Fruit fly (Drosophila melanogaster) whole organism, embryonic: ENCODE measurements around the gene Spn28B.
A peak's percentile ranks its signal among the peaks of the same experiment; 100 is the strongest.

Source experiments
- Ada2b ChIP-seq: fragments of 200-800 bp; sonication (Bioruptor generic); IDR thresholded peaks from 2 replicates; pipeline ENCODE4 v1.3.6; 2022; ENCODE audit warnings: missing biosample characterization, missing genetic modification characterization
- CG10462 ChIP-seq: fragments of 200-800 bp; sonication (Bioruptor generic); optimal IDR thresholded peaks from 2 replicates; lab custom pipeline; 2016; ENCODE audit warnings: missing biosample characterization, missing genetic modification characterization
- CG11504 ChIP-seq: fragments of 200-800 bp; sonication (Bioruptor generic); optimal IDR thresholded peaks from 3 replicates; lab custom pipeline; 2019; ENCODE audit warnings: missing biosample characterization, mild to moderate bottlenecking, missing genetic modification characterization, moderate library complexity
- CG11696 ChIP-seq: fragments of 200-800 bp; sonication (Bioruptor generic); IDR thresholded peaks from 2 replicates; pipeline ENCODE4 v1.3.6; 2022; ENCODE audit warnings: missing biosample characterization, missing genetic modification characterization
- CG12299 ChIP-seq: fragments of 200-800 bp; sonication (Bioruptor generic); optimal IDR thresholded peaks from 2 replicates; lab custom pipeline; 2018; ENCODE audit warnings: missing biosample characterization, mild to moderate bottlenecking, missing genetic modification characterization
- CG13424 ChIP-seq: fragments of 200-800 bp; sonication (Bioruptor generic); optimal IDR thresholded peaks from 2 replicates; lab custom pipeline; 2019; ENCODE audit warnings: missing biosample characterization, mild to moderate bottlenecking, missing genetic modification characterization, moderate library complexity
- CG17186 ChIP-seq: fragments of 200-800 bp; sonication (Bioruptor generic); optimal IDR thresholded peaks from 3 replicates; lab custom pipeline; 2017; ENCODE audit warnings: missing biosample characterization, missing genetic modification reagents, missing genetic modification characterization
- CG2712 ChIP-seq: fragments of 200-800 bp; optimal IDR thresholded peaks from 3 replicates; lab custom pipeline; 2019; ENCODE audit warnings: missing biosample characterization, mild to moderate bottlenecking, missing genetic modification characterization, moderate library complexity
- CG6272 ChIP-seq: fragments of 200-800 bp; sonication (Bioruptor generic); IDR thresholded peaks from 2 replicates; pipeline ENCODE4 v1.3.6; 2022; ENCODE audit warnings: missing biosample characterization, missing genetic modification characterization
- CG6654 ChIP-seq: fragments of 200-800 bp; sonication (Bioruptor generic); optimal IDR thresholded peaks from 2 replicates; lab custom pipeline; 2017; ENCODE audit warnings: missing biosample characterization, mild to moderate bottlenecking, missing genetic modification characterization
- CG7745 ChIP-seq: fragments of 200-800 bp; sonication (Bioruptor generic); optimal IDR thresholded peaks from 2 replicates; lab custom pipeline; 2018; ENCODE audit warnings: missing biosample characterization, mild to moderate bottlenecking, missing genetic modification characterization, moderate library complexity
- CG7987 ChIP-seq: fragments of 200-800 bp; sonication (Bioruptor generic); optimal IDR thresholded peaks from 2 replicates; lab custom pipeline; 2018; ENCODE audit warnings: missing biosample characterization, mild to moderate bottlenecking, missing genetic modification characterization, moderate library complexity
- D ChIP-seq, 2 experiments: fragments of 200-800 bp in 1 of 2; fragments of >200 bp in 1 of 2; sonication (Bioruptor generic) in 1 of 2; optimal IDR thresholded peaks; 2 replicates in 1 of 2; 3 replicates in 1 of 2; lab custom pipeline; 2017; ENCODE audit warnings: mild to moderate bottlenecking in 1 of 2, missing biosample characterization in 1 of 2, missing genetic modification characterization in 1 of 2, missing genetic modification reagents in 1 of 2
- Doc3 ChIP-seq: fragments of 200-800 bp; sonication (Bioruptor generic); IDR thresholded peaks from 3 replicates; pipeline ENCODE4 v1.3.6; 2022; ENCODE audit warnings: missing biosample characterization, missing genetic modification characterization; ENCODE audit not compliant: partially characterized antibody
- E2f1 ChIP-seq: fragments of 200-800 bp; sonication (Bioruptor generic); IDR thresholded peaks from 2 replicates; pipeline ENCODE4 v1.3.6; 2022; ENCODE audit warnings: missing biosample characterization, missing genetic modification characterization
- Eip74EF ChIP-seq, 2 experiments: fragments of 200-800 bp in 1 of 2; fragments of >200 bp in 1 of 2; sonication (Bioruptor generic) in 1 of 2; optimal IDR thresholded peaks; 2 replicates each; lab custom pipeline; 2017 to 2019; ENCODE audit warnings: missing biosample characterization in 2 of 2, missing genetic modification characterization in 2 of 2, mild to moderate bottlenecking in 1 of 2, moderate library complexity in 1 of 2
- Ets65A ChIP-seq: fragments of 200-800 bp; sonication (Bioruptor generic); peaks from one replicate; lab custom pipeline; 2016; ENCODE audit warnings: missing biosample characterization, missing genetic modification characterization
- Fer2 ChIP-seq: fragments of 200-800 bp; sonication (Bioruptor generic); optimal IDR thresholded peaks from 2 replicates; lab custom pipeline; 2018; ENCODE audit warnings: missing biosample characterization, mild to moderate bottlenecking, missing genetic modification characterization, moderate library complexity
- H2.0 ChIP-seq: fragments of 200-800 bp; sonication (Bioruptor generic); IDR thresholded peaks from 2 replicates; pipeline ENCODE4 v1.3.6; 2022; ENCODE audit warnings: missing biosample characterization, missing genetic modification characterization
- HLHmδ ChIP-seq: fragments of 200-800 bp; sonication (Bioruptor generic); optimal IDR thresholded peaks from 2 replicates; lab custom pipeline; 2018; ENCODE audit warnings: missing biosample characterization, mild to moderate bottlenecking, missing genetic modification characterization, moderate library complexity
- Jarid2 ChIP-seq: fragments of 200-800 bp; sonication (Bioruptor generic); optimal IDR thresholded peaks from 3 replicates; lab custom pipeline; 2017; ENCODE audit warnings: mild to moderate bottlenecking, missing biosample characterization, missing genetic modification reagents, missing genetic modification characterization
- Mad ChIP-seq: fragments of 200-800 bp; sonication (Bioruptor generic); optimal IDR thresholded peaks from 2 replicates; lab custom pipeline; 2016; ENCODE audit warnings: missing biosample characterization, missing genetic modification characterization
- Max ChIP-seq: fragments of 200-800 bp; sonication (Bioruptor generic); optimal IDR thresholded peaks from 2 replicates; lab custom pipeline; 2016; ENCODE audit warnings: missing biosample characterization, mild to moderate bottlenecking, missing genetic modification characterization
- Spps ChIP-seq: fragments of 200-800 bp; sonication (Bioruptor generic); optimal IDR thresholded peaks from 2 replicates; lab custom pipeline; 2018; ENCODE audit warnings: missing biosample characterization, mild to moderate bottlenecking, missing genetic modification characterization
- amos ChIP-seq: fragments of 200-800 bp; sonication (Bioruptor generic); IDR thresholded peaks from 2 replicates; pipeline ENCODE4 v1.3.6; 2022; ENCODE audit warnings: missing biosample characterization, missing genetic modification characterization; ENCODE audit not compliant: partially characterized antibody
- bcd ChIP-seq: fragments of 200-800 bp; sonication (Bioruptor generic); optimal IDR thresholded peaks from 2 replicates; lab custom pipeline; 2017; ENCODE audit warnings: missing biosample characterization, mild to moderate bottlenecking, missing genetic modification characterization
- bowl ChIP-seq: fragments of 200-800 bp; sonication (Bioruptor generic); IDR thresholded peaks from 2 replicates; pipeline ENCODE4 v1.3.6; 2022; ENCODE audit warnings: missing biosample characterization, missing genetic modification characterization
- cato ChIP-seq: fragments of 200-800 bp; sonication (Bioruptor generic); optimal IDR thresholded peaks from 2 replicates; lab custom pipeline; 2016; ENCODE audit warnings: missing biosample characterization, missing genetic modification characterization, borderline replicate concordance
- caup ChIP-seq: fragments of 200-800 bp; sonication (Bioruptor generic); optimal IDR thresholded peaks from 3 replicates; lab custom pipeline; 2017; ENCODE audit warnings: missing biosample characterization, mild to moderate bottlenecking, missing genetic modification characterization, moderate library complexity; ENCODE audit not compliant: severe bottlenecking
- chn ChIP-seq: fragments of 200-800 bp; sonication (Bioruptor generic); optimal IDR thresholded peaks from 2 replicates; lab custom pipeline; 2016; ENCODE audit warnings: missing biosample characterization, missing genetic modification characterization
- dysf ChIP-seq: fragments of 200-800 bp; sonication (Bioruptor generic); IDR thresholded peaks from 3 replicates; pipeline ENCODE4 v1.3.6; 2022; ENCODE audit warnings: missing biosample characterization, missing genetic modification characterization
- gcm ChIP-seq: fragments of 200-800 bp; sonication (Bioruptor generic); optimal IDR thresholded peaks from 2 replicates; lab custom pipeline; 2019; ENCODE audit warnings: missing biosample characterization, mild to moderate bottlenecking, missing genetic modification characterization, moderate library complexity
- grau ChIP-seq: fragments of 200-800 bp; optimal IDR thresholded peaks from 3 replicates; lab custom pipeline; 2019; ENCODE audit warnings: missing biosample characterization, mild to moderate bottlenecking, missing genetic modification characterization, moderate library complexity
- hkb ChIP-seq, 2 experiments: fragments of 200-800 bp in 1 of 2; fragments of >200 bp in 1 of 2; sonication (Bioruptor generic) in 1 of 2; IDR thresholded peaks in 1 of 2; optimal IDR thresholded peaks in 1 of 2; 2 replicates each; pipeline versions ENCODE4 v1.3.6 to Lab custom; 2017 to 2022; ENCODE audit warnings: missing biosample characterization in 1 of 2, missing genetic modification characterization in 1 of 2
- ind ChIP-seq: fragments of 200-800 bp; sonication (Bioruptor generic); optimal IDR thresholded peaks from 3 replicates; lab custom pipeline; 2016; ENCODE audit warnings: missing biosample characterization, missing genetic modification characterization
- jumu ChIP-seq: fragments of 200-800 bp; sonication (Bioruptor generic); optimal IDR thresholded peaks from 3 replicates; lab custom pipeline; 2016; ENCODE audit warnings: missing biosample characterization, missing genetic modification characterization
- ken ChIP-seq: fragments of 200-800 bp; sonication (Bioruptor generic); IDR thresholded peaks from 3 replicates; pipeline ENCODE4 v1.3.6; 2022; ENCODE audit warnings: missing biosample characterization, missing genetic modification characterization
- knrl ChIP-seq: fragments of 200-800 bp; sonication (Bioruptor generic); IDR thresholded peaks from 3 replicates; pipeline ENCODE4 v1.3.6; 2022; ENCODE audit warnings: missing biosample characterization, missing genetic modification characterization; ENCODE audit not compliant: partially characterized antibody
- nmo ChIP-seq: fragments of 200-800 bp; sonication (Bioruptor generic); optimal IDR thresholded peaks from 2 replicates; lab custom pipeline; 2018; ENCODE audit warnings: missing biosample characterization, mild to moderate bottlenecking, missing genetic modification characterization, moderate library complexity
- pfk ChIP-seq: fragments of 200-800 bp; sonication (Bioruptor generic); optimal IDR thresholded peaks from 2 replicates; lab custom pipeline; 2018; ENCODE audit warnings: missing biosample characterization, mild to moderate bottlenecking, missing genetic modification characterization, moderate library complexity
- pum ChIP-seq: fragments of 200-800 bp; sonication (Bioruptor generic); optimal IDR thresholded peaks from 2 replicates; lab custom pipeline; 2016; ENCODE audit warnings: missing biosample characterization, missing genetic modification characterization
- pzg ChIP-seq: fragments of 200-800 bp; sonication (Bioruptor generic); optimal IDR thresholded peaks from 3 replicates; lab custom pipeline; 2018; ENCODE audit warnings: missing biosample characterization, mild to moderate bottlenecking, missing genetic modification characterization, moderate library complexity
- sob ChIP-seq: fragments of 200-800 bp; sonication (Bioruptor generic); IDR thresholded peaks from 2 replicates; pipeline ENCODE4 v1.3.6; 2022; ENCODE audit warnings: missing biosample characterization, missing genetic modification characterization
- sr ChIP-seq: fragments of 200-800 bp; sonication (Bioruptor generic); IDR thresholded peaks from 3 replicates; pipeline ENCODE4 v1.3.6; 2022; ENCODE audit warnings: missing biosample characterization, missing genetic modification characterization
- tin ChIP-seq: fragments of 200-800 bp; sonication (Bioruptor generic); optimal IDR thresholded peaks from 3 replicates; lab custom pipeline; 2016; ENCODE audit warnings: missing biosample characterization, missing genetic modification characterization
- tna ChIP-seq: fragments of 200-800 bp; sonication (Bioruptor generic); IDR thresholded peaks from 2 replicates; pipeline ENCODE4 v1.3.6; 2022; ENCODE audit warnings: missing biosample characterization, missing genetic modification characterization; ENCODE audit not compliant: partially characterized antibody
- twi ChIP-seq: fragments of 200-800 bp; optimal IDR thresholded peaks from 2 replicates; lab custom pipeline; 2019; ENCODE audit warnings: missing biosample characterization, mild to moderate bottlenecking, missing genetic modification characterization, moderate library complexity
- usp ChIP-seq: fragments of >200 bp; optimal IDR thresholded peaks from 2 replicates; lab custom pipeline; 2017; ENCODE audit warnings: missing biosample characterization, missing genetic modification characterization
- wor ChIP-seq: fragments of 200-800 bp; sonication (Bioruptor generic); IDR thresholded peaks from 2 replicates; pipeline ENCODE4 v1.3.6; 2022; ENCODE audit warnings: missing biosample characterization, missing genetic modification characterization

The Spn28B gene

dm6 chr2L:7564856-7565255 lies 16.9 kb upstream of the Spn28B start (continued):
- TF ChIP-seq Ada2b (GFP tag; lab: Robert Waterston, UW): peak; percentile 38; the same call in 1 of the 2 replicates
- peak; percentile 67; the same call in 2 of the 3 replicates for TF ChIP-seq ken (GFP tag; lab: Robert Waterston, UW)
- TF ChIP-seq bowl (GFP tag; lab: Robert Waterston, UW): no peak
- TF ChIP-seq Ets65A (GFP tag; lab: Kevin White, UChicago): peak; percentile 97
- peak; percentile 51 for TF ChIP-seq CG6272 (GFP tag; lab: Robert Waterston, UW)
- no peak for TF ChIP-seq CG7987 (GFP tag; lab: Kevin White, UChicago)
- TF ChIP-seq CG2712: peak; percentile 77
- TF ChIP-seq Eip74EF (GFP tag; optimal IDR thresholded peaks at IDR 0.05; lab: Kevin White, UChicago): no peak
- TF ChIP-seq CG12299 (tag; lab: Kevin White, UChicago): peak; percentile 3
- peak; percentile 56 for TF ChIP-seq ind (GFP tag; lab: Kevin White, UChicago)
- no peak for TF ChIP-seq CG6654 (GFP tag; lab: Kevin White, UChicago)
- peak; percentile 60 for TF ChIP-seq caup (GFP tag; lab: Kevin White, UChicago)
- TF ChIP-seq CG11504: peak; percentile 79
- TF ChIP-seq CG7745 (tag; lab: Kevin White, UChicago): peak; percentile 83
- no peak for TF ChIP-seq amos
- peak; percentile 20 for TF ChIP-seq twi (tag; lab: Kevin White, UChicago)
- TF ChIP-seq nmo (GFP tag; lab: Kevin White, UChicago): peak; percentile 78
- TF ChIP-seq gcm (GFP tag; lab: Kevin White, UChicago): peak; percentile 18
- TF ChIP-seq jumu (GFP tag; lab: Kevin White, UChicago): peak; percentile 77
- peak; percentile 39; the same call in 1 of the 2 replicates for TF ChIP-seq E2f1 (GFP tag; lab: Robert Waterston, UW)
- TF ChIP-seq hkb (optimal IDR thresholded peaks at IDR 0.05; lab: Kevin White, UChicago): no peak
- TF ChIP-seq hkb (GFP tag; IDR thresholded peaks at IDR 0.05; lab: Robert Waterston, UW): peak; percentile 71
- no peak for TF ChIP-seq tna (GFP tag; lab: Robert Waterston, UW)
- peak; percentile 74 for TF ChIP-seq dysf (GFP tag; lab: Robert Waterston, UW)
- peak; percentile 34 for TF ChIP-seq Max (GFP tag; lab: Kevin White, UChicago)
- no peak for TF ChIP-seq pzg (GFP tag; lab: Kevin White, UChicago)
- TF ChIP-seq sr (GFP tag; lab: Robert Waterston, UW): no peak
- no peak for TF ChIP-seq usp
- TF ChIP-seq D (optimal IDR thresholded peaks at IDR 0.05; lab: Kevin White, UChicago): no peak
- peak; percentile 69 for TF ChIP-seq D (GFP tag; optimal IDR thresholded peaks at IDR 0.05; lab: Kevin White, UChicago)
- no peak for TF ChIP-seq wor (GFP tag; lab: Robert Waterston, UW)
- TF ChIP-seq grau (tag; lab: Kevin White, UChicago): peak; percentile 72
- TF ChIP-seq CG13424 (tag; lab: Kevin White, UChicago): peak; percentile 31
- no peak for TF ChIP-seq CG17186
- peak; percentile 21 for TF ChIP-seq Fer2 (tag; lab: Kevin White, UChicago)
- TF ChIP-seq Mad (GFP tag; lab: Kevin White, UChicago): peak; percentile 66
- peak; percentile 60 for TF ChIP-seq CG10462
- peak; percentile 69 for TF ChIP-seq sob
- TF ChIP-seq HLHmδ: no peak
- TF ChIP-seq bcd: peak; percentile 71
- TF ChIP-seq Doc3 (GFP tag; lab: Robert Waterston, UW): no peak
- no peak for TF ChIP-seq pfk (GFP tag; lab: Kevin White, UChicago)
- no peak for TF ChIP-seq CG11696 (GFP tag; lab: Robert Waterston, UW)
- TF ChIP-seq tin (GFP tag; lab: Kevin White, UChicago): peak; percentile 81
- TF ChIP-seq Jarid2 (GFP tag; lab: Kevin White, UChicago): peak; percentile 25
- TF ChIP-seq Spps: peak; percentile 48
- TF ChIP-seq chn: peak; percentile 71
- peak; percentile 42 for TF ChIP-seq pum (GFP tag; lab: Kevin White, UChicago)
- TF ChIP-seq cato (GFP tag; lab: Kevin White, UChicago): no peak
- peak; percentile 52 for TF ChIP-seq H2.0 (GFP tag; lab: Robert Waterston, UW)
- no peak for TF ChIP-seq knrl (GFP tag; lab: Robert Waterston, UW)
